Fruit fly (Drosophila melanogaster) whole organism: ENCODE measurements around the gene bnb.

Experiments used
- EcR ChIP-seq, 2 experiments: fragments of >200 bp; optimal IDR thresholded peaks; 2 replicates each; lab custom pipeline; 2017; ENCODE audit warnings: missing biosample characterization in 2 of 2, missing genetic modification characterization in 2 of 2, missing genetic modification reagents in 2 of 2
- pan ChIP-seq: fragments of >200 bp; optimal IDR thresholded peaks from 2 replicates; lab custom pipeline; 2017
- usp ChIP-seq: fragments of >200 bp; optimal IDR thresholded peaks from 2 replicates; lab custom pipeline; 2017; ENCODE audit warnings: missing biosample characterization, missing genetic modification characterization, mixed read lengths

dm6 chrX:18748206-18748605 is 49.3 kb downstream of the bnb start, which contains the start of gene CG12609:
- no peak for TF ChIP-seq usp
- no peak for TF ChIP-seq pan (lab: Kevin White, UChicago)
- no peak for TF ChIP-seq EcR (GFP tag; optimal IDR thresholded peaks at IDR 0.05; lab: Kevin White, UChicago)
